Fruit fly (Drosophila melanogaster) whole organism: Measurements from ENCODE around the gene CG7857.

ENCODE experiments used
- CG8478 ChIP-seq: fragments of >200 bp; optimal IDR thresholded peaks from 2 replicates; lab custom pipeline; 2018; ENCODE audit warnings: inconsistent platforms
- Dll ChIP-seq: fragments of >200 bp; optimal IDR thresholded peaks from 2 replicates; lab custom pipeline; 2017
- pan ChIP-seq: fragments of >200 bp; optimal IDR thresholded peaks from 2 replicates; lab custom pipeline; 2017
- psq ChIP-seq: fragments of >200 bp; optimal IDR thresholded peaks from 2 replicates; lab custom pipeline; 2017
- usp ChIP-seq: fragments of >200 bp; optimal IDR thresholded peaks from 2 replicates; lab custom pipeline; 2017; ENCODE audit warnings: missing biosample characterization, missing genetic modification characterization, mixed read lengths

DNA sequence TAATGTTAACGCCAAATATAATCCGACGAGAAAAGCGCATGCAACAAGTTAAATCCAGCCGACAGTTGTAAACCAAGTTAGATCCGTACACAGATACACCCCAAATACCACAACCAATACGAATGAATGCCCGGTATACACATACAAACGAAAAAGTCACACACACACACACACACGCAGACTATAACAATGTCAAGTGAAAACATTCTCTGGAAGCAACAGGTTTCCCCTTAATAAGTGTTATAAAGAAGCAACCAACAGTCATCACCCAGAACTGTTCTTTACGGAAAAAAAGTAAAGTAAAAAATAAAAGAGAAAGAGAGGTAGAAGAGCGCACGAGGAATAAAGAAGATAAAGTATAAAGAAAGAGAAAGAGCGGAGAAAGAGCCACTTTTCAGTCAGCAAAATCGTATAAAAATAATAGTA lies 31.1 kb upstream of the CG7857 start:
- TF ChIP-seq CG8478 (lab: Kevin White, UChicago) (no peak), Dll (lab: Kevin White, UChicago) (no peak), pan (no peak), usp (GFP tag; lab: Kevin White, UChicago) (no peak), psq (no peak)
